Worm (Caenorhabditis elegans) whole organism, mixed stage, embryonic: Measurements from ENCODE around the gene ins-37.

Experiments
- hlh-1 ChIP-seq: fragments of 150-350 bp; optimal IDR thresholded peaks from 2 replicates; lab custom pipeline; 2014; ENCODE audit warnings: missing biosample characterization, missing genetic modification reagents, missing genetic modification characterization
- sptf-1 ChIP-seq: sonication (generic microtip); optimal IDR thresholded peaks from 2 replicates; lab custom pipeline; 2017; ENCODE audit warnings: mild to moderate bottlenecking, missing genetic modification characterization, moderate library complexity, missing compliant biosample characterization

DNA sequence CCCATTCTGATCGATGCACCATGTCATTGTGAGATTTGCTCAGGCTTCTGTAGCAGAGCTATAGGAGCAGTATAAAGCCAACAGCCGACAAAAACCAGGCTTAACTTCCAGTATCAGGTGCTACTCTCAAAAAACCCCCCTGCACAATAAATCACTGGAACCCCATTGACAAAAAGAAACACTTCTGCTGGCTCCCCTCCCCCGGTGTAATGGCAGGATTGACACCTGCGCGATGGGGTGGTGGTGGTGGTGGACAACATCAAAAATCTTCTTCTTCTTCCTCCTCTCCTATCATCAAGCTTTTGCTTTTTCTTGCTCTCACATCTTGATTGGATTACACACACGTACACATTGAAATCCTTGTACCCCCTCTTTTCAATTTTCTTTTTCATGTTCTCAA, 46.2 kb downstream of the ins-37 start:
- TF ChIP-seq sptf-1 (no peak), hlh-1 (tag; lab: Kevin White, UChicago) (peak; percentile 56)
